Worm (Caenorhabditis elegans) whole organism, young adult: ENCODE measurements around the gene F55C12.4.

ENCODE experiments used
- B0019.2 ChIP-seq: fragments of 200-800 bp; sonication (Bioruptor generic); conservative IDR thresholded peaks from 2 replicates; pipeline ENCODE4 v1.3.6; 2022; ENCODE audit warnings: missing genetic modification reagents, missing genetic modification characterization, missing compliant biosample characterization
- F22D6.2 ChIP-seq: sonication (generic microtip); optimal IDR thresholded peaks from 2 replicates; lab custom pipeline; 2016; ENCODE audit warnings: mild to moderate bottlenecking, missing genetic modification characterization, missing compliant biosample characterization
- K12H6.12 ChIP-seq: fragments of 200-800 bp; sonication (Bioruptor generic); optimal IDR thresholded peaks from 2 replicates; lab custom pipeline; 2018; ENCODE audit warnings: mild to moderate bottlenecking, missing genetic modification characterization, missing compliant biosample characterization
- Y53F4B.3 ChIP-seq: fragments of 200-800 bp; sonication (Bioruptor generic); IDR thresholded peaks from 2 replicates; pipeline ENCODE4 v1.3.6; 2022; ENCODE audit warnings: missing genetic modification reagents, missing genetic modification characterization, missing compliant biosample characterization
- Y56A3A.18 ChIP-seq: fragments of 200-800 bp; sonication (Bioruptor generic); IDR thresholded peaks from 2 replicates; pipeline ENCODE4 v1.3.6; 2022; ENCODE audit warnings: missing genetic modification reagents, missing genetic modification characterization, missing compliant biosample characterization
- Y95B8A.8 ChIP-seq: fragments of 200-800 bp; sonication (Bioruptor generic); IDR thresholded peaks from 2 replicates; pipeline ENCODE4 v1.3.6; 2022; ENCODE audit warnings: missing genetic modification reagents, missing genetic modification characterization, missing compliant biosample characterization
- akir-1 ChIP-seq: fragments of 200-800 bp; sonication (Bioruptor generic); optimal IDR thresholded peaks from 2 replicates; lab custom pipeline; 2018; ENCODE audit warnings: mild to moderate bottlenecking, missing genetic modification characterization, moderate library complexity, missing compliant biosample characterization
- ccch-3 ChIP-seq: fragments of 200-800 bp; sonication (Bioruptor generic); optimal IDR thresholded peaks from 2 replicates; lab custom pipeline; 2018; ENCODE audit warnings: mild to moderate bottlenecking, missing genetic modification characterization, missing compliant biosample characterization
- ceh-100 ChIP-seq: fragments of 200-800 bp; sonication (Bioruptor generic); IDR thresholded peaks from 2 replicates; pipeline ENCODE4 v1.3.6; 2022; ENCODE audit warnings: missing genetic modification reagents, missing genetic modification characterization, missing compliant biosample characterization
- ceh-27 ChIP-seq: fragments of 200-800 bp; sonication (Bioruptor generic); optimal IDR thresholded peaks from 2 replicates; lab custom pipeline; 2018; ENCODE audit warnings: mild to moderate bottlenecking, missing genetic modification characterization, moderate library complexity, missing compliant biosample characterization
- dpl-1 ChIP-seq: fragments of 150-350 bp; optimal IDR thresholded peaks from 2 replicates; lab custom pipeline; 2014; ENCODE audit warnings: missing biosample characterization, missing genetic modification reagents, missing genetic modification characterization
- egl-18 ChIP-seq: fragments of 200-800 bp; sonication (Bioruptor generic); IDR thresholded peaks from 2 replicates; pipeline ENCODE4 v1.3.6; 2022; ENCODE audit warnings: missing genetic modification reagents, missing genetic modification characterization, missing compliant biosample characterization
- egl-44 ChIP-seq: fragments of 200-800 bp; sonication (Bioruptor generic); IDR thresholded peaks from 2 replicates; pipeline ENCODE4 v1.3.6; 2022; ENCODE audit warnings: missing genetic modification reagents, missing genetic modification characterization, missing compliant biosample characterization
- hlh-26 ChIP-seq: fragments of 200-800 bp; sonication (Bioruptor generic); conservative IDR thresholded peaks from 2 replicates; pipeline ENCODE4 v1.3.6; 2022; ENCODE audit warnings: missing genetic modification reagents, missing genetic modification characterization, missing compliant biosample characterization
- lin-26 ChIP-seq: fragments of 200-800 bp; sonication (Bioruptor generic); IDR thresholded peaks from 2 replicates; pipeline ENCODE4 v1.3.6; 2022; ENCODE audit warnings: missing genetic modification reagents, missing genetic modification characterization, missing compliant biosample characterization
- lin-40 ChIP-seq: sonication (generic microtip); optimal IDR thresholded peaks from 2 replicates; lab custom pipeline; 2016; ENCODE audit warnings: missing genetic modification characterization, mild to moderate bottlenecking, missing compliant biosample characterization, missing genotype, missing genetic modification reagents
- lir-1 ChIP-seq: fragments of 200-800 bp; sonication (Bioruptor generic); conservative IDR thresholded peaks from 2 replicates; pipeline ENCODE4 v1.3.6; 2022; ENCODE audit warnings: missing genetic modification reagents, missing genetic modification characterization, missing compliant biosample characterization
- madf-6 ChIP-seq: fragments of 200-800 bp; sonication (Bioruptor generic); IDR thresholded peaks from 2 replicates; pipeline ENCODE4 v1.3.6; 2022; ENCODE audit warnings: missing genetic modification reagents, missing genetic modification characterization, missing compliant biosample characterization
- mcd-1 ChIP-seq: fragments of 200-800 bp; sonication (Bioruptor generic); IDR thresholded peaks from 2 replicates; pipeline ENCODE4 v1.3.6; 2022; ENCODE audit warnings: missing genetic modification reagents, missing genetic modification characterization, missing compliant biosample characterization
- mes-4 ChIP-seq: sonication (generic microtip); optimal IDR thresholded peaks from 2 replicates; lab custom pipeline; 2016; ENCODE audit warnings: missing genotype, missing genetic modification characterization, missing compliant biosample characterization
- mxl-1 ChIP-seq: sonication (generic microtip); optimal IDR thresholded peaks from 2 replicates; lab custom pipeline; 2016; ENCODE audit warnings: missing genetic modification characterization, missing compliant biosample characterization
- nfya-2 ChIP-seq: fragments of 200-800 bp; sonication (Bioruptor generic); IDR thresholded peaks from 2 replicates; pipeline ENCODE4 v1.3.6; 2022; ENCODE audit warnings: missing genetic modification reagents, missing genetic modification characterization, missing compliant biosample characterization
- nhr-179 ChIP-seq: sonication (generic microtip); optimal IDR thresholded peaks from 2 replicates; lab custom pipeline; 2016; ENCODE audit warnings: mild to moderate bottlenecking, missing genetic modification characterization, missing compliant biosample characterization
- nhr-27 ChIP-seq: fragments of 200-800 bp; sonication (Bioruptor generic); optimal IDR thresholded peaks from 2 replicates; lab custom pipeline; 2018; ENCODE audit warnings: mild to moderate bottlenecking, missing genetic modification characterization, moderate library complexity, missing compliant biosample characterization
- nhr-80 ChIP-seq: sonication (generic microtip); optimal IDR thresholded peaks from 2 replicates; lab custom pipeline; 2016; ENCODE audit warnings: missing genetic modification characterization, missing compliant biosample characterization
- pbrm-1 ChIP-seq: fragments of 200-800 bp; sonication (Bioruptor generic); IDR thresholded peaks from 2 replicates; pipeline ENCODE4 v1.3.6; 2022; ENCODE audit warnings: missing genetic modification reagents, missing genetic modification characterization, missing compliant biosample characterization
- repo-1 ChIP-seq: sonication (generic microtip); optimal IDR thresholded peaks from 2 replicates; lab custom pipeline; 2017; ENCODE audit warnings: mild to moderate bottlenecking, missing genetic modification characterization, missing compliant biosample characterization
- rpc-1 ChIP-seq, 2 experiments: fragments of 150-350 bp in 1 of 2; sonication (generic microtip) in 1 of 2; optimal IDR thresholded peaks; 2 replicates each; lab custom pipeline; 2014 to 2018; ENCODE audit warnings: missing biosample characterization in 1 of 2, missing genetic modification characterization in 1 of 2, missing genetic modification reagents in 1 of 2, missing genotype in 1 of 2
- snpc-1.1 ChIP-seq: sonication (generic microtip); optimal IDR thresholded peaks from 2 replicates; lab custom pipeline; 2017; ENCODE audit warnings: missing genetic modification characterization, mild to moderate bottlenecking, missing compliant biosample characterization, antibody characterized with exemption, moderate library complexity, missing genotype, missing genetic modification reagents; ENCODE audit not compliant: insufficient read depth
- somi-1 ChIP-seq: fragments of 200-800 bp; sonication (Bioruptor generic); optimal IDR thresholded peaks from 2 replicates; lab custom pipeline; 2018; ENCODE audit warnings: mild to moderate bottlenecking, missing genetic modification characterization, missing compliant biosample characterization
- tbx-9 ChIP-seq: sonication (generic microtip); optimal IDR thresholded peaks from 2 replicates; lab custom pipeline; 2016; ENCODE audit warnings: borderline replicate concordance, missing genetic modification characterization, inconsistent platforms, missing compliant biosample characterization
- tlf-1 ChIP-seq: fragments of 200-800 bp; sonication (Bioruptor generic); optimal IDR thresholded peaks from 2 replicates; lab custom pipeline; 2018; ENCODE audit warnings: mild to moderate bottlenecking, missing genetic modification characterization, missing compliant biosample characterization
- zim-3 ChIP-seq: sonication (generic microtip); optimal IDR thresholded peaks from 2 replicates; lab custom pipeline; 2017; ENCODE audit warnings: mild to moderate bottlenecking, missing genetic modification characterization, moderate library complexity, missing compliant biosample characterization
- ztf-18 ChIP-seq: sonication (generic microtip); optimal IDR thresholded peaks from 2 replicates; lab custom pipeline; 2016; ENCODE audit warnings: missing genotype, mild to moderate bottlenecking, missing genetic modification characterization, missing compliant biosample characterization
- ztf-22 ChIP-seq: fragments of 200-800 bp; sonication (Bioruptor generic); optimal IDR thresholded peaks from 2 replicates; lab custom pipeline; 2018; ENCODE audit warnings: mild to moderate bottlenecking, missing genetic modification characterization, moderate library complexity, missing compliant biosample characterization
- ztf-28 ChIP-seq: fragments of 200-800 bp; sonication (Bioruptor generic); IDR thresholded peaks from 2 replicates; pipeline ENCODE4 v1.3.6; 2022; ENCODE audit warnings: missing genetic modification reagents, missing genetic modification characterization, missing compliant biosample characterization
- ztf-3 ChIP-seq: fragments of 200-800 bp; sonication (Bioruptor generic); optimal IDR thresholded peaks from 2 replicates; lab custom pipeline; 2018; ENCODE audit warnings: mild to moderate bottlenecking, missing genetic modification characterization, missing compliant biosample characterization

F55C12.4 gene

DNA sequence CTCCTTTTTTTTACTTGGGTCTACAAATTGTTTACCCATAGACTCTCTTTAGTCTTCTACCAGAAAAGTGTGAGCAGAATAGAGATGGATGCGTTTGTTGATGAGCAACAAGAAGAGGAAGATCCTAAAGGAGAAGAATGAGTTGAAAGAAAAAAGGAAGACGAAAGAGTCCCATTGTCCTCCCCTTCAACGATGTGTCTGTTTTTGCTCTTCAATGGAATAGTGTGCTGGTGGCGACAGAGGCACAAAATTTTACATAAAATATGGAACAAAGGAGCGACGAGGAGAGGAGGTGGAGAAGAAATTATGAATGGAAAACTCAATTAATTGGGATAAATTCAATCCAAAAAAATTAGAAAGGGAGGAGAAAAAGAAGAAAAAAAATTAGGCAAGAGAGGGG lies 2.4 kb upstream of the F55C12.4 start (continued):
- TF ChIP-seq tbx-9 (tag; lab: Kevin White, UChicago): no peak
- no peak for TF ChIP-seq snpc-1.1 (tag; lab: Kevin White, UChicago)
- TF ChIP-seq ztf-22 (GFP tag; lab: Kevin White, UChicago): no peak
- TF ChIP-seq, all 124 proteins: peak for 0

DNA sequence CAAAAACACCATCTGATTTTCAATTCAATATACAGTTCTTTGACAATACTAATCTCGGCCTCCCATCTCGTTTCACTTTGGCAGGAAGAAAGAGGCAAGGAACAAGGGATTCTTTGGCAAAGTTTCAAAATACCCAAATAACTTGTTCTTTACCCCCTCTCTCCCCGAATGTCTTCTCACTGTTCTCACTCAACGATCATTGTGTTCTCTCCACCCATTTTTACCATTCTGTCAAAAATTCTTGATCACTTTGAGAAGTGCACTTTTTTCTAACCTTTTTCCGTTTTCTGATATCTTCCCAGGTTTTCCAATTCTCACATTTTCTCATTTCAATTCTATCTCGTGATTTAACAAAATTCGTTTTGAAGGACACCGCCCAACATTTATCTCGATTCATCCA lies 4.1 kb downstream of the F55C12.4 start, which contains the start of gene H41C03.1:
H41C03.1 (plus strand) TSS at position 301 of the 400 bp plus-strand sequence.
- TF ChIP-seq zim-3 (tag; lab: Kevin White, UChicago) (no peak), egl-18 (no peak), tlf-1 (no peak), ztf-3 (GFP tag; lab: Kevin White, UChicago) (no peak), rpc-1 (optimal IDR thresholded peaks at IDR 0.05; lab: Kevin White, UChicago) (no peak), rpc-1 (tag; optimal IDR thresholded peaks at IDR 0.05; lab: Kevin White, UChicago) (no peak), Y95B8A.8 (no peak), repo-1 (tag; lab: Kevin White, UChicago) (no peak), nfya-2 (GFP tag; lab: Robert Waterston, UW) (no peak), dpl-1 (GFP tag; lab: Kevin White, UChicago) (no peak), egl-44 (no peak), madf-6 (GFP tag; lab: Robert Waterston, UW) (no peak), mcd-1 (GFP tag; lab: Robert Waterston, UW) (no peak), nhr-179 (tag; lab: Kevin White, UChicago) (no peak), F22D6.2 (tag; lab: Kevin White, UChicago) (no peak)
- TF ChIP-seq, all 124 proteins: peak for 0

DNA sequence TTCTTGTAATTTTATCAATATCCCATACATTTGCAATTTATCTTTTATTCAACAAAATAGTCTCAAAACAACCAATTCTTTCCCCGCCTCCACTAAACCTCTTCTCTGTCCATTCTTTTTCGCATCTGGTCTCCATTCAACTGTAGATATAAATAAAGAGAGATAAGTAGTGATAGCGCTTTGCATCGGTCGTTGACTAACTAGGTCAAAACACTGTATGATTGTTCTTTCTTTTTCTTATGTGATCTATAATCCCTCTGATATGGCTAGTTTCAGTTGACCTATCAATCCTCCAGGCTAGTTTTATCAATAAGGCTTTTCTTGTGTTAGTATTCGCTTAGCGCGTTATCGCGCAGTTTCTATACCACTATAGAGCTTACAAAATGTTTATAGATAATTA lies 5.0 kb downstream of the F55C12.4 start:
- no peak for TF ChIP-seq ztf-28 (GFP tag; lab: Robert Waterston, UW)
- TF ChIP-seq akir-1 (GFP tag; lab: Kevin White, UChicago): no peak
- no peak for TF ChIP-seq hlh-26 (GFP tag; lab: Robert Waterston, UW)
- no peak for TF ChIP-seq lin-40 (tag; lab: Kevin White, UChicago)
- no peak for TF ChIP-seq ztf-18 (tag; lab: Kevin White, UChicago)
- TF ChIP-seq Y53F4B.3 (GFP tag; lab: Robert Waterston, UW): no peak
- no peak for TF ChIP-seq F22D6.2 (tag; lab: Kevin White, UChicago)

DNA sequence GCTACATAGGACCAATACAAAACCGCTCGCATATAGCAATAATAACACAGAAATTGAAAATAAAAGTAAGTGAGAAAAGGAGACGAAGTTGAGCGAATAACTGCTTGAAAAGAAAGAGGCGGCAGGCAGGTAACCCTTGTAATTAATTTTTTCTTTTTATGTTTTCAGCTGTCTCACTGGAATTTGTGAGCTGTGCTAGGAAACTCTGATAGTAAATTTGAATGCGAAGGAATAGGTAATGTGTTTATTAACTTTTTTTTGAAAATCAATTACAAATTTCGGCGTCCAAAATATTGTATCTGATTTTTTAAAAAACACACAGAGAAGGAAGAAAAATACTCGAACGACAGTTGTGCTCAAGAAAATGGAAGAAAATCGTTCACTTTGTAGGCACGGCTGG lies 6.2 kb downstream of the F55C12.4 start, which contains the start of gene H41C03.2:
H41C03.2 (minus strand) TSS at position 101 of the 400 bp plus-strand sequence.
- no peak for TF ChIP-seq ztf-18 (tag; lab: Kevin White, UChicago)
- TF ChIP-seq lin-26 (GFP tag; lab: Robert Waterston, UW): no peak
- no peak for TF ChIP-seq ceh-27 (GFP tag; lab: Kevin White, UChicago)
- TF ChIP-seq pbrm-1 (GFP tag; lab: Robert Waterston, UW): no peak
- no peak for TF ChIP-seq nhr-80 (tag; lab: Kevin White, UChicago)
- TF ChIP-seq lir-1: no peak
- TF ChIP-seq nhr-27 (tag; lab: Kevin White, UChicago): no peak
- TF ChIP-seq ccch-3: no peak
- no peak for TF ChIP-seq B0019.2 (GFP tag; lab: Robert Waterston, UW)
- no peak for TF ChIP-seq ceh-100
- no peak for TF ChIP-seq zim-3 (tag; lab: Kevin White, UChicago)
- no peak for TF ChIP-seq Y56A3A.18 (GFP tag; lab: Robert Waterston, UW)
- TF ChIP-seq repo-1 (tag; lab: Kevin White, UChicago): no peak
- no peak for TF ChIP-seq K12H6.12
- no peak for TF ChIP-seq somi-1 (GFP tag; lab: Kevin White, UChicago)
- no peak for TF ChIP-seq mxl-1 (tag; lab: Kevin White, UChicago)
- no peak for TF ChIP-seq Y95B8A.8
- TF ChIP-seq mes-4 (tag; lab: Kevin White, UChicago): no peak
- TF ChIP-seq madf-6 (GFP tag; lab: Robert Waterston, UW): no peak
